Worm (Caenorhabditis elegans): ENCODE measurements around the gene pck-3.

DNA sequence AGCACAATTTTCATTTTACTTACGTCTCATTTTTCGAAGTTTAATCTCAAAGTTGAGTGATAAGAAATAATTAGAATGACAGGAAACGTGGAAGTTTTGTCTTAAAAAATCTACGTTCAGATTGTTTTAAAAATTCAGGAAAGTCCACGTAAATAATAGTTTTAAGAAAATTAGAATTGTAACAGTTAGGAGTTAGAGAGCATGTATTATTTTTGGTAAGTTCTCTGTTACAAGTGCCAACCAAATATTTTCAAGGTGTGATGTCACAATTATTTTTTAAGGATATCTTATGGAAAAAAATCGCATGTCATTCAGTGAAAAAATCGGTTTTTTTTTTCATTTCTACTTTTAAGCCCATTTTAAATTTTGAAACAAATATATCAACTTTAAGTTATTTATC, 11.9 kb upstream of the pck-3 start, which contains the start of gene H04M03.11:
- TF ChIP-seq zag-1 (tag; optimal IDR thresholded peaks at IDR 0.05) (no peak), nhr-237 (tag; optimal IDR thresholded peaks at IDR 0.05) (no peak), nhr-67 (tag; optimal IDR thresholded peaks at IDR 0.05) (no peak), egl-27 (tag; optimal IDR thresholded peaks at IDR 0.05) (no peak), unc-62 (GFP tag; optimal IDR thresholded peaks at IDR 0.05) (no peak), R02D3.7 (tag; optimal IDR thresholded peaks at IDR 0.05) (no peak), elt-2 (tag; optimal IDR thresholded peaks at IDR 0.05) (no peak), nhr-25 (tag; optimal IDR thresholded peaks at IDR 0.05) (no peak), aly-2 (tag; optimal IDR thresholded peaks at IDR 0.05) (no peak), snpc-4 (tag; optimal IDR thresholded peaks at IDR 0.05) (no peak)

Data from whole organism, L3 larva.